Fruit fly (Drosophila melanogaster) ovary, adult (tissue): ENCODE results near the gene CG4367.
A peak's percentile ranks its signal among the peaks of the same experiment; 100 is the strongest.

Experiments used
- CG17801 ChIP-seq: fragments of 200-800 bp; optimal IDR thresholded peaks from 2 replicates; lab custom pipeline; 2019; ENCODE audit warnings: missing biosample characterization, mild to moderate bottlenecking, missing genetic modification characterization, moderate library complexity; ENCODE audit not compliant: partially characterized antibody

CG4367 gene

dm6 chr3R:20304877-20305276 is at the start of gene CG4367:
CG4367 (minus strand) TSS chr3R:20304977.
- no peak for TF ChIP-seq CG17801 (GFP tag; lab: Kevin White, UChicago)

dm6 chr3R:20350278-20350677 is 45.5 kb upstream of the CG4367 start:
- TF ChIP-seq CG17801 (GFP tag; lab: Kevin White, UChicago) = no peak

- no peak for TF ChIP-seq CG17801 (GFP tag; lab: Kevin White, UChicago)
These were observed 42.1 kb upstream of the CG4367 start for dm6 chr3R:20346903-20347302.

- TF ChIP-seq CG17801 (GFP tag; lab: Kevin White, UChicago) = no peak
These were observed 33.9 kb upstream of the CG4367 start, which contains the start of gene Ir92a for dm6 chr3R:20338673-20339072. Ir92a (plus strand) TSS chr3R:20338973.

- TF ChIP-seq CG17801 (GFP tag; lab: Kevin White, UChicago) = no peak
These were observed 27.9 kb upstream of the CG4367 start for dm6 chr3R:20332688-20333087.

dm6 chr3R:20327572-20328483 is 23.1 kb upstream of the CG4367 start, which contains the start of the genes CG4360 and Sirt2:
CG4360 (minus strand) TSS chr3R:20328003.
Sirt2 (plus strand) TSS chr3R:20328465.
- peak; percentile 89 for TF ChIP-seq CG17801 (GFP tag; lab: Kevin White, UChicago)

dm6 chr3R:20318166-20318690 is 13.5 kb upstream of the CG4367 start:
- TF ChIP-seq CG17801 (GFP tag; lab: Kevin White, UChicago) = no peak

- TF ChIP-seq CG17801 (GFP tag; lab: Kevin White, UChicago) = no peak
These were observed 12.8 kb upstream of the CG4367 start for dm6 chr3R:20317402-20318165.

- TF ChIP-seq CG17801 (GFP tag; lab: Kevin White, UChicago) = no peak
These were observed 11.8 kb upstream of the CG4367 start for dm6 chr3R:20316599-20316998.

dm6 chr3R:20312838-20313237 is 8.1 kb upstream of the CG4367 start:
- peak; percentile 85 for TF ChIP-seq CG17801 (GFP tag; lab: Kevin White, UChicago)

- no peak for TF ChIP-seq CG17801 (GFP tag; lab: Kevin White, UChicago)
These were observed 6.6 kb upstream of the CG4367 start for dm6 chr3R:20311406-20311805.

- TF ChIP-seq CG17801 (GFP tag; lab: Kevin White, UChicago) = no peak
These were observed 6.1 kb upstream of the CG4367 start for dm6 chr3R:20310905-20311304.

dm6 chr3R:20310498-20310822 is 5.7 kb upstream of the CG4367 start:
- no peak for TF ChIP-seq CG17801 (GFP tag; lab: Kevin White, UChicago)

dm6 chr3R:20309661-20310497 is 5.1 kb upstream of the CG4367 start:
- TF ChIP-seq CG17801 (GFP tag; lab: Kevin White, UChicago) = no peak
